Fruit fly (Drosophila melanogaster): ENCODE measurements around the gene CG32365.

CG32365 gene

DNA sequence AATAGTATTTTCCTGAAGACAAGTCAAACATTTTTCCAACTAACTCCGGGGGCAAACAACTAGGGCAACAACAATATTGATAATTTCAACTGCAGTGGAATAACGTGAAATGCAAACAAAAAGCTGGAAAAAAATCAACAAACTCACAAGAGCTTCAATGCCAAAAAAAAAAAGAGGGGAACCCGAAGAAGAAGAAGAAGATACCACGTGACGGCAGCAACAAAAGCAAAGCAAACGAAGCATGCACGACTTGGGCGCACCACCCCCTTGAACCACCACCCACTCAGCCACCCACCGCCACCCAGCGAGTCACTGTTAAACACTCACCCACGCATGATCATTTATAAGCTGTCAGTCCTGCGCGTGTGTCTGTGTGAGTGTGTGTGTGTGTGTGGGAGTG lies 9.0 kb upstream of the CG32365 start (continued):
- TF ChIP-seq nerfin-2 (GFP tag; IDR thresholded peaks at IDR 0.05; ENCODE audit: partially characterized antibody) (no peak), aop (GFP tag; IDR thresholded peaks at IDR 0.05) (no peak), grn (GFP tag; optimal IDR thresholded peaks at IDR 0.05) (no peak), ftz-f1 (GFP tag; optimal IDR thresholded peaks at IDR 0.05) (no peak), z (GFP tag; IDR thresholded peaks at IDR 0.05) (peak; percentile 45; the same call in 1 of the 3 replicates), Dll (GFP tag; IDR thresholded peaks at IDR 0.05; ENCODE audit: partially characterized antibody) (no peak), CG8089 (GFP tag; optimal IDR thresholded peaks at IDR 0.05) (no peak), wek (GFP tag; optimal IDR thresholded peaks at IDR 0.05) (peak; percentile 26), CG13296 (GFP tag; optimal IDR thresholded peaks at IDR 0.05) (peak; percentile 14), NfI (GFP tag; optimal IDR thresholded peaks at IDR 0.05) (no peak), Stat92E (GFP tag; optimal IDR thresholded peaks at IDR 0.05) (no peak), tll (GFP tag; optimal IDR thresholded peaks at IDR 0.05) (peak in 1 of 2 experiments; percentile 7), CG11504 (tag; optimal IDR thresholded peaks at IDR 0.05) (no peak), CG8388 (GFP tag; optimal IDR thresholded peaks at IDR 0.05) (no peak), CG1024 (GFP tag; IDR thresholded peaks at IDR 0.05) (no peak), sima (GFP tag; optimal IDR thresholded peaks at IDR 0.05) (no peak), ac (GFP tag; optimal IDR thresholded peaks at IDR 0.05) (no peak), CG12744 (GFP tag; optimal IDR thresholded peaks at IDR 0.05) (no peak), shn (GFP tag; optimal IDR thresholded peaks at IDR 0.05) (no peak), CG10274 (GFP tag; optimal IDR thresholded peaks at IDR 0.05) (no peak), amos (GFP tag; IDR thresholded peaks at IDR 0.05; ENCODE audit: partially characterized antibody) (no peak), usp (GFP tag; optimal IDR thresholded peaks at IDR 0.05) (no peak), CG6765 (GFP tag; optimal IDR thresholded peaks at IDR 0.05) (no peak), Sry-δ (GFP tag; optimal IDR thresholded peaks at IDR 0.05) (no peak), CTCF (GFP tag; optimal IDR thresholded peaks at IDR 0.05) (peak; percentile 39), mld (GFP tag; IDR thresholded peaks at IDR 0.05; ENCODE audit: partially characterized antibody) (no peak), CG7745 (tag; optimal IDR thresholded peaks at IDR 0.05) (no peak), CG16863 (GFP tag; optimal IDR thresholded peaks at IDR 0.05) (no peak), Atf6 (GFP tag; IDR thresholded peaks at IDR 0.05) (peak; percentile 12; the same call in 1 of the 2 replicates), ato (GFP tag; IDR thresholded peaks at IDR 0.05; ENCODE audit: partially characterized antibody) (no peak), CG8281 (tag; optimal IDR thresholded peaks at IDR 0.05) (no peak), CG12659 (GFP tag; optimal IDR thresholded peaks at IDR 0.05) (peak; percentile 13), CG12942 (GFP tag; optimal IDR thresholded peaks at IDR 0.05) (no peak), ap (GFP tag; IDR thresholded peaks at IDR 0.05) (no peak), Eip74EF (GFP tag; optimal IDR thresholded peaks at IDR 0.05) (no peak), CG2202 (tag; optimal IDR thresholded peaks at IDR 0.05) (no peak), hkb (optimal IDR thresholded peaks at IDR 0.05) (no peak), hkb (GFP tag; IDR thresholded peaks at IDR 0.05) (no peak), Ptx1 (GFP tag; IDR thresholded peaks at IDR 0.05) (no peak), Oli (tag; optimal IDR thresholded peaks at IDR 0.05) (no peak), HmgD (GFP tag; optimal IDR thresholded peaks at IDR 0.05) (no peak), kni (GFP tag; optimal IDR thresholded peaks at IDR 0.05) (peak; percentile 34), dan (GFP tag; IDR thresholded peaks at IDR 0.05) (no peak), B-H1 (GFP tag; IDR thresholded peaks at IDR 0.05) (no peak; the same call in 2 of the 3 replicates), CG9727 (GFP tag; optimal IDR thresholded peaks at IDR 0.05) (no peak), CG9215 (GFP tag; IDR thresholded peaks at IDR 0.05) (no peak), CG1832 (GFP tag; optimal IDR thresholded peaks at IDR 0.05) (no peak), pros (GFP tag; optimal IDR thresholded peaks at IDR 0.05) (no peak), CG4424 (GFP tag; optimal IDR thresholded peaks at IDR 0.05) (no peak), CG2678 (tag; optimal IDR thresholded peaks at IDR 0.05) (peak; percentile 13), CG31365 (tag; optimal IDR thresholded peaks at IDR 0.05) (no peak)

Measured in whole organism, embryonic.